Worm (Caenorhabditis elegans): Measurements from ENCODE around the gene C01G10.15.

- TF ChIP-seq tab-1 (GFP tag; IDR thresholded peaks at IDR 0.05) (no peak), ref-1 (GFP tag; conservative IDR thresholded peaks at IDR 0.05) (no peak), cog-1 (tag; optimal IDR thresholded peaks at IDR 0.05) (no peak), klf-2 (GFP tag; conservative IDR thresholded peaks at IDR 0.05) (no peak), flt-1 (GFP tag; IDR thresholded peaks at IDR 0.05) (no peak), ztf-23 (GFP tag; IDR thresholded peaks at IDR 0.05) (no peak), med-1 (GFP tag; optimal IDR thresholded peaks at IDR 0.05; ENCODE audit: insufficient read depth) (no peak), ztf-29 (GFP tag; IDR thresholded peaks at IDR 0.05) (no peak)
Measured at ce11 chrV:15094749-15095148, 7.6 kb upstream of the C01G10.15 start, which contains the start of gene srx-78.
